Worm (Caenorhabditis elegans) whole organism, young adult: ENCODE results near the gene M01B2.12.

Source experiments
- ceh-40 ChIP-seq: fragments of 200-800 bp; sonication (Bioruptor generic); IDR thresholded peaks from 2 replicates; pipeline ENCODE4 v1.3.6; 2022; ENCODE audit warnings: missing genetic modification characterization, missing compliant biosample characterization
- dpl-1 ChIP-seq: fragments of 150-350 bp; optimal IDR thresholded peaks from 2 replicates; lab custom pipeline; 2014; ENCODE audit warnings: missing biosample characterization, missing genetic modification reagents, missing genetic modification characterization
- fkh-3 ChIP-seq: sonication (generic microtip); optimal IDR thresholded peaks from 2 replicates; lab custom pipeline; 2016; ENCODE audit warnings: mild to moderate bottlenecking, missing genetic modification characterization, missing compliant biosample characterization
- nhr-80 ChIP-seq: sonication (generic microtip); optimal IDR thresholded peaks from 2 replicates; lab custom pipeline; 2016; ENCODE audit warnings: missing genetic modification characterization, missing compliant biosample characterization
- snpc-1.3 ChIP-seq: sonication (generic microtip); optimal IDR thresholded peaks from 2 replicates; lab custom pipeline; 2017; ENCODE audit warnings: missing genetic modification characterization, mild to moderate bottlenecking, missing compliant biosample characterization, antibody characterized with exemption, moderate library complexity, missing genotype, missing genetic modification reagents; ENCODE audit not compliant: insufficient read depth
- snpc-3.4 ChIP-seq: sonication (generic microtip); optimal IDR thresholded peaks from 2 replicates; lab custom pipeline; 2017; ENCODE audit warnings: missing genetic modification characterization, mild to moderate bottlenecking, missing compliant biosample characterization, antibody characterized with exemption, moderate library complexity, missing genotype, missing genetic modification reagents
- unc-62 ChIP-seq: fragments of 150-350 bp; optimal IDR thresholded peaks from 2 replicates; lab custom pipeline; 2014; ENCODE audit warnings: missing biosample characterization, missing genetic modification reagents, missing genetic modification characterization
- ztf-26 ChIP-seq: sonication (generic microtip); optimal IDR thresholded peaks from 2 replicates; lab custom pipeline; 2017; ENCODE audit warnings: missing genetic modification characterization, missing compliant biosample characterization

DNA sequence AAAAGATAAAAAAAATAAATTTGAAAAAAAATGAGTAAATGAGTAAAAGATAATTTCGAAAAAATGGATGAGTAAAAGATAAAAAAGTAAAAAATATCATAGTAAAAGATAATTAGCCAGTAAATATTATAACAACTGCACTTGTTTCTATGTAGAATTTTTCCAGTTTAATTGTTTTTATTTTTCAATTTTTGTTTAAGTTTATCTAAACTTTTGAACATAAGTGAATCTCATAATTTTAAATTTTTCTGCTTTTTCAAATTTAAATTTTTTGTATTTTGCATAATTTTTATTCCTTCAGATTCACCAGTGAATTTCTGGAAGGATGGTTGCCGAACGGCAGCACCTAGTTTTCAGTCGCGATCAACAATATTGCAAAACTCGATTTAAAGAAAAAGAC lies 22.8 kb downstream of the M01B2.12 start, which contains the start of gene chil-12:
- TF ChIP-seq unc-62 (GFP tag; lab: Kevin White, UChicago) (no peak), ceh-40 (no peak), nhr-80 (tag; lab: Kevin White, UChicago) (no peak), ztf-26 (tag; lab: Kevin White, UChicago) (no peak), dpl-1 (GFP tag; lab: Kevin White, UChicago) (no peak), snpc-3.4 (tag; lab: Kevin White, UChicago) (no peak), fkh-3 (tag; lab: Kevin White, UChicago) (no peak), snpc-1.3 (tag; lab: Kevin White, UChicago) (no peak)
